Worm (Caenorhabditis elegans): ENCODE results near the gene C53D6.6.

C53D6.6 gene

DNA sequence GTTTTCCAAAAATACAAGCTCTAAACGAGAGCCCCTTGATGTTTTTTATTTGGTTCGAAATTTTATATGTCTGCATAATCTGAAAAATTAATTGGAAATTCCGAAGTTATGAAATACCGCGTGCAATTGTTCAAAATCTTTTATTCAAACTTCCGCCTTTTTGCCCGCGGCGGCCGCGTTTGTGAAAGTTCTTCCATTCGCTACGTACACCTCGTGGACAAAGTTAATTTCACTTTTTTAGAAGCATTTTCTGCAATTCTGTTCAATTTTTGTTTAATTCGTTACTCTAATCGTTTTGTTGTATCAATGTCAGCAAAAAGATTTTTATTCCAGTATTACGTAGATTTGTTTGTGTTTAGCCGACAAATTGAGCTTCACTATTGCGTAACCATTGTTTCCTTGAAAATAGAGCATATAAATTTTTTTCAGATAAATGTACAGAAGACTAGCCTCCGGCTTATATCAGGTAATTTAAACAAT is 41.8 kb upstream of the C53D6.6 start, which contains the start of gene mppb-1 (continued):
- TF ChIP-seq bed-1 (GFP tag; IDR thresholded peaks at IDR 0.05) (0 out of 2 replicates have a peak, but pooled peaks have one; percentile 21), madf-10 (tag; optimal IDR thresholded peaks at IDR 0.05) (peak; percentile 83), ztf-28 (GFP tag; IDR thresholded peaks at IDR 0.05) (peak; percentile 89), ceh-79 (tag; optimal IDR thresholded peaks at IDR 0.05) (no peak), egl-18 (GFP tag; IDR thresholded peaks at IDR 0.05) (no peak), Y56A3A.18 (GFP tag; IDR thresholded peaks at IDR 0.05) (no peak), madf-3 (GFP tag; IDR thresholded peaks at IDR 0.05) (0 out of 2 replicates have a peak, but pooled peaks have one; percentile 60), snpc-1.1 (tag; optimal IDR thresholded peaks at IDR 0.05; ENCODE audit: insufficient read depth) (no peak), F37B4.10 (GFP tag; IDR thresholded peaks at IDR 0.05) (no peak), lin-26 (GFP tag; IDR thresholded peaks at IDR 0.05) (no peak), nfya-1 (tag; optimal IDR thresholded peaks at IDR 0.05; ENCODE audit: borderline replicate concordance, insufficient read depth) (no peak), nhr-80 (tag; optimal IDR thresholded peaks at IDR 0.05) (peak; percentile 1), snpc-4 (GFP tag; optimal IDR thresholded peaks at IDR 0.05) (peak; percentile 2), snpc-4 (tag; optimal IDR thresholded peaks at IDR 0.05) (peak; percentile 8 to 52 (median 36)), ceh-100 (GFP tag; IDR thresholded peaks at IDR 0.05) (peak; percentile 50; the same call in 1 of the 2 replicates), egrh-3 (GFP tag; IDR thresholded peaks at IDR 0.05) (no peak), B0336.3 (GFP tag; IDR thresholded peaks at IDR 0.05) (no peak), atf-7 (tag; optimal IDR thresholded peaks at IDR 0.05) (peak; percentile 28), athp-1 (tag; optimal IDR thresholded peaks at IDR 0.05) (peak; percentile 14), lin-40 (tag; optimal IDR thresholded peaks at IDR 0.05) (peak; percentile 59), lsl-1 (GFP tag; optimal IDR thresholded peaks at IDR 0.05) (peak; percentile 52), tbx-9 (tag; optimal IDR thresholded peaks at IDR 0.05; ENCODE audit: borderline replicate concordance) (no peak), mel-28 (tag; optimal IDR thresholded peaks at IDR 0.05; ENCODE audit: borderline replicate concordance) (no peak), let-607 (tag; optimal IDR thresholded peaks at IDR 0.05) (peak in 1 of 2 experiments; percentile 59), cebp-1 (GFP tag; IDR thresholded peaks at IDR 0.05) (peak; percentile 80), cebp-1 (tag; optimal IDR thresholded peaks at IDR 0.05) (peak; percentile 89), xnd-1 (tag; optimal IDR thresholded peaks at IDR 0.05) (no peak), hlh-26 (GFP tag; conservative IDR thresholded peaks at IDR 0.05) (no peak), egl-44 (GFP tag; IDR thresholded peaks at IDR 0.05) (no peak), fkh-3 (tag; optimal IDR thresholded peaks at IDR 0.05) (no peak), snpc-3.4 (tag; optimal IDR thresholded peaks at IDR 0.05) (peak; percentile 28), ccch-3 (GFP tag; optimal IDR thresholded peaks at IDR 0.05) (peak; percentile 71), mes-4 (tag; optimal IDR thresholded peaks at IDR 0.05) (no peak), ztf-18 (tag; optimal IDR thresholded peaks at IDR 0.05) (no peak), dox-1 (GFP tag; IDR thresholded peaks at IDR 0.05) (peak; percentile 74), sdz-38 (tag; optimal IDR thresholded peaks at IDR 0.05) (no peak), let-526 (GFP tag; IDR thresholded peaks at IDR 0.05) (0 out of 2 replicates have a peak, but pooled peaks have one; percentile 62), efl-1 (GFP tag; optimal IDR thresholded peaks at IDR 0.05) (peak; percentile 74), F49E8.2 (tag; optimal IDR thresholded peaks at IDR 0.05; ENCODE audit: insufficient read depth) (no peak), madf-8 (GFP tag; conservative IDR thresholded peaks at IDR 0.05) (peak; percentile 40; the same call in 1 of the 2 replicates), hrde-1 (tag; optimal IDR thresholded peaks at IDR 0.05; ENCODE audit: borderline replicate concordance) (no peak), hmg-1.2 (GFP tag; IDR thresholded peaks at IDR 0.05) (peak; percentile 25; the same call in 1 of the 2 replicates), dpff-1 (tag; optimal IDR thresholded peaks at IDR 0.05) (no peak), rcor-1 (GFP tag; IDR thresholded peaks at IDR 0.05) (peak; percentile 60), hmg-20 (GFP tag; IDR thresholded peaks at IDR 0.05) (no peak), ZK185.1 (tag; optimal IDR thresholded peaks at IDR 0.05; ENCODE audit: poor library complexity, severe bottlenecking) (peak; percentile 96), somi-1 (GFP tag; optimal IDR thresholded peaks at IDR 0.05) (no peak), F39B2.1 (GFP tag; IDR thresholded peaks at IDR 0.05) (no peak)
